Worm (Caenorhabditis elegans): ENCODE results near the gene gop-3.

DNA sequence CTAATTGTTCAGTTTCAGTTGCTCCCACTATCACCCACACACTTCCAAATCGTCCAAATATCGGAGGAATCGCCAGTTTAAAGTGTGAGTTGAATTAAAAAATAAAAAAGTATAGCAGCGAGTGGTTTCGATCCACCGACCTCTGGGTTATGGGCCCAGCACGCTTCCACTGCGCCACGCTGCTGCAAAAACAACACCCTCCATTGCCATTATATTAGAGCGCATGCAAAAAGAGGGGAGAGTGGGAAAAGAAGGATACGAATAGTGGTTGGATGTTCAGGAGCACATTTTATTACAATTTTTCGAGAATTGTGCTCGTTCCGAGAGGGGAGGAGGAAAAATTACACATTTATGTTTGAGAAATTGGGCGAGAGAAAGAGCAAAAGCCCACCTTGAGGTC lies 34.4 kb downstream of the gop-3 start:
- TF ChIP-seq lin-13 (tag; optimal IDR thresholded peaks at IDR 0.05), result no peak
- peak; percentile 28 for TF ChIP-seq ztf-11 (tag; optimal IDR thresholded peaks at IDR 0.05)
- no peak for TF ChIP-seq snpc-4 (tag; optimal IDR thresholded peaks at IDR 0.05)
- peak; percentile 7 for TF ChIP-seq unc-39 (tag; optimal IDR thresholded peaks at IDR 0.05)
